Worm (Caenorhabditis elegans) whole organism, L2 larva: ENCODE results near the gene Y41C4A.11.

Experiments
- ZK546.5 ChIP-seq: sonication (generic microtip); optimal IDR thresholded peaks from 2 replicates; lab custom pipeline; 2017; ENCODE audit warnings: missing biosample characterization, missing genetic modification characterization
- aly-2 ChIP-seq: fragments of 150-350 bp; optimal IDR thresholded peaks from 2 replicates; lab custom pipeline; 2014; ENCODE audit warnings: missing biosample characterization, missing genetic modification characterization
- ceh-82 ChIP-seq: fragments of 150-350 bp; optimal IDR thresholded peaks from 2 replicates; lab custom pipeline; 2014; ENCODE audit warnings: missing biosample characterization, missing genetic modification characterization
- lin-39 ChIP-seq: fragments of 150-350 bp; optimal IDR thresholded peaks from 2 replicates; lab custom pipeline; 2014; ENCODE audit warnings: missing biosample characterization, missing genetic modification reagents, missing genetic modification characterization
- nhr-12 ChIP-seq: fragments of 150-350 bp; optimal IDR thresholded peaks from 2 replicates; lab custom pipeline; 2014; ENCODE audit warnings: missing biosample characterization, missing genetic modification characterization
- nhr-23 ChIP-seq: fragments of 150-350 bp; optimal IDR thresholded peaks from 2 replicates; lab custom pipeline; 2014; ENCODE audit warnings: missing biosample characterization, missing genetic modification reagents, missing genetic modification characterization
- nhr-25 ChIP-seq: fragments of 150-350 bp; sonication (generic microtip); optimal IDR thresholded peaks from 3 replicates; lab custom pipeline; 2014; ENCODE audit warnings: missing biosample characterization, missing genetic modification characterization
- nhr-6 ChIP-seq: fragments of 150-350 bp; optimal IDR thresholded peaks from 2 replicates; lab custom pipeline; 2014; ENCODE audit warnings: missing biosample characterization, missing genetic modification characterization
- snpc-4 ChIP-seq: fragments of 150-350 bp; optimal IDR thresholded peaks from 2 replicates; lab custom pipeline; 2014; ENCODE audit warnings: missing biosample characterization, missing genetic modification characterization
- unc-55 ChIP-seq: fragments of 150-350 bp; sonication (generic microtip); optimal IDR thresholded peaks from 3 replicates; lab custom pipeline; 2014; ENCODE audit warnings: missing biosample characterization, missing genetic modification reagents, missing genetic modification characterization
- unc-62 ChIP-seq: fragments of 150-350 bp; optimal IDR thresholded peaks from 2 replicates; lab custom pipeline; 2014; ENCODE audit warnings: missing biosample characterization, missing genetic modification reagents, missing genetic modification characterization
- ztf-11 ChIP-seq: sonication (generic microtip); optimal IDR thresholded peaks from 2 replicates; lab custom pipeline; 2017; ENCODE audit warnings: missing biosample characterization, missing genetic modification characterization

DNA sequence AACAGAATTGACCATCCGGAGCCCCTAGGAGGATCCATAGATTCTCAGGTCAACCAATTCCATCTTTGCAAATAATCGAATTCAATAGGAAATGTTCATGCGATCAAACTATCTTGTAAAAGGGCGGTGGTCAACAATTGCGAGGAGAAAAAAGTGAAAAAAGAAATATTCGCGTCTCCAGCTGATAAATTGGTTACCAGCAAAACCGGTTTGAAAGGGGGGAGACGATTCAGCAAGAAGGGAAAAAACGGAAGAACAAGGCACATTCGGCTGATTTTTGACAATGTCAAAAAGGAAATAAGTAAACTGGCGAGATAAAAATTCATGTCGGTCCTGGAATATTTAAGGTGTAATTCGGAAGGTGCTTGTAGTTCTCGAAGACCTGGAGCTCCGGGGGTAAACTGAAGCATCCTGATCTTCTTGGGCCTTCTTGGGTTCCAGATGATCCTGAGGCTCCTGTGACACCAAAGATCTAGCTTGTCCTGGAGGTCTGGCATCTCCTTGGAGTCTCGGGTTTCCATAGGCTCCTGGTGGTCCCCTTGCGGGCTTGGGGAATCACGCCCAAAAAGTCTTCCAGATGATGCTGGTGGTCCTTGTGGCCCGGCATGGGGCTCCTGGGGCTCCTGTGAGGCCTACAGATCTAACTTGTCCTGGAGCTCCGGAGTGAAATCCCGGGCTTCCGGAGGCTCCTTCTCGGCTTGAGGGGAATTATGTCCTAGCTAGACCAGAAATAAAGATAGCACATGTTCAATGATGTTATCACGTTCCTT lies 16.5 kb upstream of the Y41C4A.11 start:
- TF ChIP-seq nhr-6 (tag; lab: Kevin White, UChicago) (no peak), snpc-4 (tag; lab: Kevin White, UChicago) (no peak), ceh-82 (tag; lab: Kevin White, UChicago) (no peak), aly-2 (tag; lab: Kevin White, UChicago) (no peak), lin-39 (tag; lab: Kevin White, UChicago) (no peak), ztf-11 (tag; lab: Kevin White, UChicago) (no peak), nhr-23 (tag; lab: Kevin White, UChicago) (no peak), nhr-12 (tag; lab: Kevin White, UChicago) (no peak), ZK546.5 (tag; lab: Kevin White, UChicago) (no peak), nhr-25 (tag; lab: Kevin White, UChicago) (no peak), unc-55 (GFP tag; lab: Kevin White, UChicago) (no peak), unc-62 (GFP tag; lab: Kevin White, UChicago) (no peak)
